Worm (Caenorhabditis elegans): Measurements from ENCODE around the gene srw-141.
"Not testable (repeated sequence)": the region's sequence is repeated elsewhere in the genome, so short reads cannot be mapped to it uniquely, and the experiment has no call there.

The srw-141 gene

ce11 chrV:2938497-2938896 lies at the start of gene srw-141:
Gene srw-141 (minus strand): TSS chrV:2938597.
- TF ChIP-seq tra-4 (tag; optimal IDR thresholded peaks at IDR 0.05), result no peak
- TF ChIP-seq ceh-36 (tag; optimal IDR thresholded peaks at IDR 0.05), result no peak

ce11 chrV:2987407-2987806 lies 49.0 kb upstream of the srw-141 start, which contains the start of gene srh-85:
Gene srh-85 (minus strand): TSS chrV:2987507.
- TF ChIP-seq ets-7 (tag; optimal IDR thresholded peaks at IDR 0.05) (no peak), ceh-36 (tag; optimal IDR thresholded peaks at IDR 0.05) (no peak), aly-1 (tag; optimal IDR thresholded peaks at IDR 0.05) (no peak)

- TF ChIP-seq aly-1 (tag; optimal IDR thresholded peaks at IDR 0.05) (no peak), hmg-4 (GFP tag; optimal IDR thresholded peaks at IDR 0.05) (no peak), scrt-1 (GFP tag; IDR thresholded peaks at IDR 0.05) (no peak), ceh-13 (GFP tag; optimal IDR thresholded peaks at IDR 0.05) (no peak), flt-1 (GFP tag; IDR thresholded peaks at IDR 0.05) (no peak), hnd-1 (tag; optimal IDR thresholded peaks at IDR 0.05) (no peak), ama-1 (optimal IDR thresholded peaks at IDR 0.05) (no peak), ets-7 (tag; optimal IDR thresholded peaks at IDR 0.05) (no peak), pes-1 (GFP tag; IDR thresholded peaks at IDR 0.05) (no peak)
These were observed 46.9 kb upstream of the srw-141 start, which contains the start of gene srw-139 for ce11 chrV:2985309-2985708. Gene srw-139 (minus strand): TSS chrV:2985409.

DNA sequence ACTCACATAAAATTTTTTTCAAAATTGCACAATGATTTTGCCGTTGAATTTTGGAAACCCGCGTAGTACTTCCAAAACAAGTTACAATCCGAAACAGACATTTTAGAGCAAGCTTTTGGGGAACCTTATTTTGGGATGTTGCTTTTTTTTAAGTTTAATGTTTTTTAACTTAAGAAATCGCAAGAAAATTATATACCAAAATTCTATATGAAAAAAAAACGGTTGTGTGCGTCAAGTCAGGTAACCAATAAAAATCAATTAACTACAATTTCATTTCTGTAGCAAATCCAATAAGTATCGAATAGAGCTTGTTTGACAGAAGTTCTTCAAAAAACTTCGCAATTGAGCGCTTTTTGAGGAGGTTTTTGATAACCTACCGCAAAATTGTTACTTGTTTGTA lies 45.0 kb upstream of the srw-141 start, which contains the start of gene srw-117:
TSS of gene srw-117 (minus strand) at position 101 of the 400 bp plus-strand sequence.
- TF ChIP-seq tbx-37 (GFP tag; conservative IDR thresholded peaks at IDR 0.05), result no peak
- TF ChIP-seq B0310.2 (tag; optimal IDR thresholded peaks at IDR 0.05), result no peak
- TF ChIP-seq hmg-4 (GFP tag; optimal IDR thresholded peaks at IDR 0.05), result no peak
- TF ChIP-seq ets-7 (tag; optimal IDR thresholded peaks at IDR 0.05), result no peak
- no peak for TF ChIP-seq ama-1 (optimal IDR thresholded peaks at IDR 0.05)
- no peak for TF ChIP-seq sea-1 (GFP tag; conservative IDR thresholded peaks at IDR 0.05)
- no peak for TF ChIP-seq tbx-11 (GFP tag; IDR thresholded peaks at IDR 0.05)
- no peak for TF ChIP-seq aly-1 (tag; optimal IDR thresholded peaks at IDR 0.05)

DNA sequence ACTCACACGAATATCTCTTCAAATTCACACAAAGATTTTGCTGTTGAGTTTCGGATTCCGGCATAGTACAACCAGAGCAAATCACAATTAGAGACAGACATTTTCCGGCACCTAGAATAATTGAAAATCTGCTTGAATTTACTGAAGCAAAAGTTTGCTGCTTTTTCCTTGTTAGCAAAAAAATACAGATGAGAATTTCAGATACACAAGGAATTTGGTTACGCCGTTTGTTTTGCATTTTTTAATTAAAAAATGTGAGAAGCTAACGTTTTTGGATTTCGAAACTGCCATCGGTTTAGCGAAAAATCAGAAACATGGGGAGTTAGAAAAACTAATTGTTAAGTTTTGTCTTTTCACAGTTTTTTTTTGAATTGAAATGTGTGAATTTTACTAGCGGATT lies 41.6 kb upstream of the srw-141 start, which contains the start of gene srw-118:
TSS of gene srw-118 (minus strand) at position 101 of the 400 bp plus-strand sequence.
- TF ChIP-seq tra-4 (tag; optimal IDR thresholded peaks at IDR 0.05) (no peak), tbx-37 (GFP tag; conservative IDR thresholded peaks at IDR 0.05) (no peak), tbx-11 (GFP tag; IDR thresholded peaks at IDR 0.05) (no peak)

- TF ChIP-seq hnd-1 (tag; optimal IDR thresholded peaks at IDR 0.05) (no peak), scrt-1 (GFP tag; IDR thresholded peaks at IDR 0.05) (no peak), hmbx-1 (tag; optimal IDR thresholded peaks at IDR 0.05) (no peak), sea-1 (GFP tag; conservative IDR thresholded peaks at IDR 0.05) (no peak), tbx-37 (GFP tag; conservative IDR thresholded peaks at IDR 0.05) (no peak), F13C5.2 (tag; optimal IDR thresholded peaks at IDR 0.05) (no peak), ama-1 (optimal IDR thresholded peaks at IDR 0.05) (no peak), ceh-36 (tag; optimal IDR thresholded peaks at IDR 0.05) (no peak), ets-7 (tag; optimal IDR thresholded peaks at IDR 0.05) (no peak), aly-1 (tag; optimal IDR thresholded peaks at IDR 0.05) (no peak), tra-4 (tag; optimal IDR thresholded peaks at IDR 0.05) (no peak), pes-1 (GFP tag; IDR thresholded peaks at IDR 0.05) (no peak), B0310.2 (tag; optimal IDR thresholded peaks at IDR 0.05) (no peak), hmg-4 (GFP tag; optimal IDR thresholded peaks at IDR 0.05) (no peak), flt-1 (GFP tag; IDR thresholded peaks at IDR 0.05) (no peak)
These were observed 37.9 kb upstream of the srw-141 start, which contains the start of gene srw-124 for ce11 chrV:2976287-2976686. Gene srw-124 (plus strand): TSS chrV:2976587.

ce11 chrV:2975285-2975684 lies 36.9 kb upstream of the srw-141 start, which contains the start of gene srw-123:
Gene srw-123 (minus strand): TSS chrV:2975385.
- not testable (repeated sequence) for TF ChIP-seq scrt-1 (GFP tag; IDR thresholded peaks at IDR 0.05); ceh-36 (tag; optimal IDR thresholded peaks at IDR 0.05); pes-1 (GFP tag; IDR thresholded peaks at IDR 0.05)

DNA sequence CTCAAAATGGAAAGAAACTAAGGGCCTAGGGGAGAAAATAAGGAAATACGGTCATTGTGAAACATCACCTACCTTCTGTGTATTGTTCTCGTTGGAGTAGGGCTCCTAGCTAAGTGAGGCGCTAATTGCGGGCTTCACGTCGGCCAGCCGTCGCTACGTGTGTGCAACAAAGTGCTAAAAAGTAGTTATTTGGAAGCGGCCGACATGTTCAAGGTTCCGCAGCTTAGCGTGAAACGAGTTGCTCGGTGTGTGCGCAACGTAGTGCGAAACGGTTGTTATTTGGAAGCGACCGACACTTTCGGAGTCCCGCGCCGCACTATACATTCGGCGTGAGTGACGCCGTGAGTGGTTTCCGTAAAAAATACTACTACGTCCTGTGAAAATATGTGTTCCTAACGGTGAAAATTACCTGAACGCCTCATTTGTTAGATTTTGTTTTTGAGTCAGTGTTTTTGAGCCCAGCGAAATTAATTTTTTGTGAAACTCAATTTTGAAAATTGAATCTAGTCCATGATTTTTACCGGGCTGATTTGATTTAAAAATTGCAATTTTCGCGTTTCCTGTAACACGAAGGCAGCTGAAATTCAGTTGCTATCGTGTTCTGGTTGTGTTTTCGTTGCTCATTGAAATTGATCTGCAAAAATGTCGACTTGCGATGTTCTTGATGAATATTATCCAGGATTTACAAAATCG lies 33.1 kb upstream of the srw-141 start, which contains the start of gene srw-129:
TSS of gene srw-129 (plus strand) at position 643 of the 693 bp plus-strand sequence.
- TF ChIP-seq aly-1 (tag; optimal IDR thresholded peaks at IDR 0.05), result no peak
- no peak for TF ChIP-seq ceh-36 (tag; optimal IDR thresholded peaks at IDR 0.05)
- TF ChIP-seq tbx-37 (GFP tag; conservative IDR thresholded peaks at IDR 0.05), result no peak
- no peak for TF ChIP-seq tra-4 (tag; optimal IDR thresholded peaks at IDR 0.05)
- TF ChIP-seq scrt-1 (GFP tag; IDR thresholded peaks at IDR 0.05), result no peak
- no peak for TF ChIP-seq tbx-11 (GFP tag; IDR thresholded peaks at IDR 0.05)

- TF ChIP-seq flt-1 (GFP tag; IDR thresholded peaks at IDR 0.05) (no peak), hmbx-1 (tag; optimal IDR thresholded peaks at IDR 0.05) (no peak), aly-1 (tag; optimal IDR thresholded peaks at IDR 0.05) (no peak), ceh-36 (tag; optimal IDR thresholded peaks at IDR 0.05) (no peak), sea-1 (GFP tag; conservative IDR thresholded peaks at IDR 0.05) (no peak), ama-1 (optimal IDR thresholded peaks at IDR 0.05) (no peak), scrt-1 (GFP tag; IDR thresholded peaks at IDR 0.05) (no peak), tbx-37 (GFP tag; conservative IDR thresholded peaks at IDR 0.05) (no peak), ceh-13 (GFP tag; optimal IDR thresholded peaks at IDR 0.05) (no peak), pes-1 (GFP tag; IDR thresholded peaks at IDR 0.05) (no peak), tbx-11 (GFP tag; IDR thresholded peaks at IDR 0.05) (no peak), ets-7 (tag; optimal IDR thresholded peaks at IDR 0.05) (no peak), hnd-1 (tag; optimal IDR thresholded peaks at IDR 0.05) (no peak), F13C5.2 (tag; optimal IDR thresholded peaks at IDR 0.05) (no peak), tra-4 (tag; optimal IDR thresholded peaks at IDR 0.05) (no peak), B0310.2 (tag; optimal IDR thresholded peaks at IDR 0.05) (no peak)
These were observed 26.4 kb upstream of the srw-141 start, which contains the start of gene srh-88 for ce11 chrV:2964786-2965185. Gene srh-88 (minus strand): TSS chrV:2964886.
